Worm (Caenorhabditis elegans) whole organism, L1 larva: ENCODE measurements around the gene ddn-3.

Experiments
- C04F5.9 ChIP-seq: sonication (generic microtip); optimal IDR thresholded peaks from 2 replicates; lab custom pipeline; 2016; ENCODE audit warnings: missing genetic modification characterization, missing compliant biosample characterization
- efl-3 ChIP-seq: fragments of 200-800 bp; sonication (Bioruptor generic); optimal IDR thresholded peaks from 2 replicates; lab custom pipeline; 2018; ENCODE audit warnings: mild to moderate bottlenecking, missing genetic modification characterization, missing compliant biosample characterization
- nhr-71 ChIP-seq: sonication (generic microtip); optimal IDR thresholded peaks from 2 replicates; lab custom pipeline; 2016; ENCODE audit warnings: mild to moderate bottlenecking, missing genetic modification characterization, moderate library complexity, missing compliant biosample characterization
- nhr-76 ChIP-seq: sonication (generic microtip); optimal IDR thresholded peaks from 2 replicates; lab custom pipeline; 2017; ENCODE audit warnings: missing biosample characterization, missing genetic modification characterization
- nhr-77 ChIP-seq: fragments of 150-350 bp; optimal IDR thresholded peaks from 2 replicates; lab custom pipeline; 2014; ENCODE audit warnings: missing biosample characterization, missing genetic modification characterization
- sup-37 ChIP-seq: fragments of 200-800 bp; sonication (Bioruptor generic); optimal IDR thresholded peaks from 2 replicates; lab custom pipeline; 2018; ENCODE audit warnings: mild to moderate bottlenecking, missing genetic modification characterization, missing compliant biosample characterization
- ztf-11 ChIP-seq, 2 experiments: sonication (generic microtip); optimal IDR thresholded peaks; 2 replicates each; lab custom pipeline; 2016 to 2017; ENCODE audit warnings: missing genetic modification characterization in 2 of 2, missing biosample characterization in 1 of 2, missing compliant biosample characterization in 1 of 2

- no peak for TF ChIP-seq nhr-76 (tag; lab: Kevin White, UChicago)
- no peak for TF ChIP-seq C04F5.9 (tag; lab: Kevin White, UChicago)
- no peak for TF ChIP-seq nhr-77
- no peak for TF ChIP-seq ztf-11 (tag; optimal IDR thresholded peaks at IDR 0.05; lab: Kevin White, UChicago)
- peak; percentile 60 for TF ChIP-seq nhr-71 (tag; lab: Kevin White, UChicago)
- TF ChIP-seq efl-3, result no peak
- TF ChIP-seq sup-37, result no peak
These were observed 43.4 kb upstream of the ddn-3 start, which contains the start of gene Y49A3A.3 for ce11 chrV:14354258-14354877.
